Fruit fly (Drosophila melanogaster) whole organism, adult: Measurements from ENCODE around the gene Ibf2.

Experiments
- CG11617 ChIP-seq: fragments of 200-800 bp; sonication (Bioruptor generic); optimal IDR thresholded peaks from 2 replicates; lab custom pipeline; 2017; ENCODE audit warnings: mild to moderate bottlenecking, missing biosample characterization, missing genetic modification reagents, missing genetic modification characterization
- CG12768 ChIP-seq: fragments of 200-800 bp; sonication (Bioruptor generic); optimal IDR thresholded peaks from 2 replicates; lab custom pipeline; 2017; ENCODE audit warnings: missing biosample characterization, missing genetic modification characterization, mild to moderate bottlenecking, moderate library complexity, missing genetic modification reagents
- CG1620 ChIP-seq: fragments of 200-800 bp; sonication (Bioruptor generic); optimal IDR thresholded peaks from 2 replicates; lab custom pipeline; 2016; ENCODE audit warnings: missing biosample characterization, missing genetic modification characterization
- CG7045 ChIP-seq: fragments of 200-800 bp; sonication (Bioruptor generic); optimal IDR thresholded peaks from 2 replicates; lab custom pipeline; 2017; ENCODE audit warnings: missing biosample characterization, mild to moderate bottlenecking, missing genetic modification characterization
- Clk ChIP-seq: fragments of 200-800 bp; sonication (Bioruptor generic); optimal IDR thresholded peaks from 2 replicates; lab custom pipeline; 2017; ENCODE audit warnings: missing biosample characterization, missing genetic modification characterization
- Crg-1 ChIP-seq: fragments of 200-800 bp; sonication (Bioruptor generic); optimal IDR thresholded peaks from 2 replicates; lab custom pipeline; 2016; ENCODE audit warnings: missing biosample characterization, missing genetic modification characterization
- Mnt ChIP-seq: fragments of 200-800 bp; sonication (Bioruptor generic); optimal IDR thresholded peaks from 2 replicates; lab custom pipeline; 2016; ENCODE audit warnings: missing biosample characterization, mild to moderate bottlenecking, missing genetic modification characterization
- bab1 ChIP-seq: fragments of 200-800 bp; sonication (Bioruptor generic); optimal IDR thresholded peaks from 3 replicates; lab custom pipeline; 2019; ENCODE audit warnings: missing biosample characterization, mild to moderate bottlenecking, missing genetic modification characterization, moderate library complexity
- kay ChIP-seq: fragments of 200-800 bp; sonication (Bioruptor generic); peaks from one replicate; lab custom pipeline; 2016; ENCODE audit warnings: missing biosample characterization, missing genetic modification characterization, borderline replicate concordance
- ovo ChIP-seq: fragments of 200-800 bp; sonication (Bioruptor generic); optimal IDR thresholded peaks from 2 replicates; lab custom pipeline; 2016; ENCODE audit warnings: missing biosample characterization, missing genetic modification characterization
- pad ChIP-seq: fragments of 200-800 bp; sonication (Bioruptor generic); optimal IDR thresholded peaks from 3 replicates; lab custom pipeline; 2017; ENCODE audit warnings: missing biosample characterization, missing genetic modification characterization, mild to moderate bottlenecking, moderate library complexity, missing genetic modification reagents
- tj ChIP-seq: fragments of 200-800 bp; sonication (Bioruptor generic); optimal IDR thresholded peaks from 3 replicates; lab custom pipeline; 2017; ENCODE audit warnings: missing biosample characterization, mild to moderate bottlenecking, missing genetic modification characterization, moderate library complexity
- toe ChIP-seq: fragments of 200-800 bp; sonication (Bioruptor generic); optimal IDR thresholded peaks from 2 replicates; lab custom pipeline; 2016; ENCODE audit warnings: missing biosample characterization, missing genetic modification characterization

DNA sequence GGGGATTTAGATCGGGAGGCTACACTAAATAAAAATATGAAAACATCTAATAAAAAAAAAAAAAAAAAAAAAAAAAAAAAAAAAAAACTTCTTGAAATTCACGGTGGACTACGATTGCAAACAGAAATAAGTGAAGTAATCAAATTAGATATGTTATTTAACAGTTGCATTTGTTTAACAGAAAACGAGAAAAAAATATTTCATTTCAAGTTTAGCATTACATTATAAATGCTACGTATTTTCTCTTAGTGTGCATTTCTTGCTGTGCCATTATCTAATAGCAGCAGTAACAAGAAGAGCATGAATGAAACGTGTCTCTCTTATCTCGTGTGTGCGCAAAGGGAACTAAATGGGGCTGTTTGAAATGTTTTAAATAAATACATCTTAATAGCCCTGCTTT is 33.5 kb downstream of the Ibf2 start:
- no peak for TF ChIP-seq CG11617 (GFP tag; lab: Kevin White, UChicago)
- TF ChIP-seq CG1620 (GFP tag; lab: Kevin White, UChicago): no peak
- TF ChIP-seq toe (GFP tag; lab: Kevin White, UChicago): no peak
- TF ChIP-seq CG7045 (GFP tag; lab: Kevin White, UChicago): no peak
- no peak for TF ChIP-seq pad (GFP tag; lab: Kevin White, UChicago)
- no peak for TF ChIP-seq kay (GFP tag; lab: Kevin White, UChicago)
- TF ChIP-seq Mnt (GFP tag; lab: Kevin White, UChicago): no peak
- no peak for TF ChIP-seq Crg-1 (GFP tag; lab: Kevin White, UChicago)
- TF ChIP-seq CG12768 (GFP tag; lab: Kevin White, UChicago): no peak
- no peak for TF ChIP-seq bab1 (GFP tag; lab: Kevin White, UChicago)
- no peak for TF ChIP-seq ovo (GFP tag; lab: Kevin White, UChicago)
- TF ChIP-seq tj: peak; percentile 3
- no peak for TF ChIP-seq Clk (GFP tag; lab: Kevin White, UChicago)
